Fruit fly (Drosophila melanogaster) whole organism, prepupa: ENCODE measurements around the gene Dpck.
A peak's percentile ranks its signal among the peaks of the same experiment; 100 is the strongest.

Experiments used
- Blimp-1 ChIP-seq: fragments of 200-800 bp; sonication (Bioruptor generic); optimal IDR thresholded peaks from 3 replicates; lab custom pipeline; 2017; ENCODE audit warnings: missing biosample characterization, missing genetic modification characterization, mild to moderate bottlenecking, moderate library complexity, missing genetic modification reagents
- CG10631 ChIP-seq: fragments of 200-800 bp; sonication (Bioruptor generic); optimal IDR thresholded peaks from 2 replicates; lab custom pipeline; 2016; ENCODE audit warnings: missing biosample characterization, missing genetic modification characterization
- CG10669 ChIP-seq: fragments of 200-800 bp; sonication (Bioruptor generic); optimal IDR thresholded peaks from 3 replicates; lab custom pipeline; 2018; ENCODE audit warnings: missing biosample characterization, mild to moderate bottlenecking, missing genetic modification characterization, moderate library complexity
- CG11762 ChIP-seq: fragments of 200-800 bp; sonication (Bioruptor generic); optimal IDR thresholded peaks from 3 replicates; lab custom pipeline; 2016; ENCODE audit warnings: missing biosample characterization, missing genetic modification characterization; ENCODE audit not compliant: insufficient read depth
- CG11902 ChIP-seq: fragments of 200-800 bp; sonication (Bioruptor generic); optimal IDR thresholded peaks from 3 replicates; lab custom pipeline; 2016; ENCODE audit warnings: missing biosample characterization, missing genetic modification characterization
- CG15336 ChIP-seq: fragments of 200-800 bp; sonication (Bioruptor generic); IDR thresholded peaks from 2 replicates; pipeline ENCODE4 v1.3.6; 2022; ENCODE audit warnings: missing biosample characterization, missing genetic modification characterization
- CG1621 ChIP-seq: fragments of 200-800 bp; sonication (Bioruptor generic); optimal IDR thresholded peaks from 3 replicates; lab custom pipeline; 2018; ENCODE audit warnings: missing biosample characterization, mild to moderate bottlenecking, missing genetic modification characterization
- CG3032 ChIP-seq: fragments of 200-800 bp; optimal IDR thresholded peaks from 2 replicates; lab custom pipeline; 2019; ENCODE audit warnings: missing biosample characterization, mild to moderate bottlenecking, missing genetic modification characterization, moderate library complexity
- CG31627 ChIP-seq: fragments of 200-800 bp; sonication (Bioruptor generic); optimal IDR thresholded peaks from 3 replicates; lab custom pipeline; 2016; ENCODE audit warnings: missing biosample characterization, missing genetic modification characterization
- CG32006 ChIP-seq: fragments of 200-800 bp; sonication (Bioruptor generic); optimal IDR thresholded peaks from 3 replicates; lab custom pipeline; 2017; ENCODE audit warnings: missing biosample characterization, mild to moderate bottlenecking, missing genetic modification characterization
- CG34406 ChIP-seq: fragments of 200-800 bp; sonication (Bioruptor generic); optimal IDR thresholded peaks from 3 replicates; lab custom pipeline; 2016; ENCODE audit warnings: missing biosample characterization, missing genetic modification characterization
- CG6163 ChIP-seq: fragments of 200-800 bp; sonication (Bioruptor generic); IDR thresholded peaks from 3 replicates; pipeline ENCODE4 v1.3.6; 2022; ENCODE audit warnings: missing biosample characterization, missing genetic modification characterization
- CG6276 ChIP-seq: fragments of 200-800 bp; sonication (Bioruptor generic); optimal IDR thresholded peaks from 2 replicates; lab custom pipeline; 2017; ENCODE audit warnings: missing biosample characterization, mild to moderate bottlenecking, missing genetic modification characterization
- CG6792 ChIP-seq: fragments of 200-800 bp; sonication (Bioruptor generic); optimal IDR thresholded peaks from 3 replicates; lab custom pipeline; 2016; ENCODE audit warnings: missing biosample characterization, missing genetic modification characterization
- CG6808 ChIP-seq: fragments of 200-800 bp; sonication (Bioruptor generic); optimal IDR thresholded peaks from 3 replicates; lab custom pipeline; 2017; ENCODE audit warnings: missing biosample characterization, missing genetic modification characterization, mild to moderate bottlenecking, moderate library complexity, missing genetic modification reagents
- CG7368 ChIP-seq: fragments of 200-800 bp; sonication (Bioruptor generic); optimal IDR thresholded peaks from 3 replicates; lab custom pipeline; 2016; ENCODE audit warnings: missing biosample characterization, missing genetic modification characterization
- CG8319 ChIP-seq: fragments of 200-800 bp; sonication (Bioruptor generic); optimal IDR thresholded peaks from 3 replicates; lab custom pipeline; 2016; ENCODE audit warnings: missing biosample characterization, missing genetic modification characterization
- CG8632 ChIP-seq: fragments of 200-800 bp; sonication (Bioruptor generic); optimal IDR thresholded peaks from 3 replicates; lab custom pipeline; 2016; ENCODE audit warnings: missing biosample characterization, missing genetic modification characterization
- CG9139 ChIP-seq: fragments of 200-800 bp; sonication (Bioruptor generic); optimal IDR thresholded peaks from 3 replicates; lab custom pipeline; 2017; ENCODE audit warnings: missing biosample characterization, mild to moderate bottlenecking, missing genetic modification characterization
- Eip75B ChIP-seq: fragments of 200-800 bp; sonication (Bioruptor generic); optimal IDR thresholded peaks from 3 replicates; lab custom pipeline; 2016; ENCODE audit warnings: missing biosample characterization, missing genetic modification characterization
- Eip78C ChIP-seq: fragments of 200-800 bp; sonication (Bioruptor generic); peaks from one replicate; lab custom pipeline; 2016; ENCODE audit warnings: missing biosample characterization, missing genetic modification characterization
- Eip93F ChIP-seq: fragments of 200-800 bp; sonication (Bioruptor generic); optimal IDR thresholded peaks from 2 replicates; lab custom pipeline; 2016; ENCODE audit warnings: missing biosample characterization, mild to moderate bottlenecking, missing genetic modification characterization
- Ets21C ChIP-seq: fragments of 200-800 bp; sonication (Bioruptor generic); optimal IDR thresholded peaks from 3 replicates; lab custom pipeline; 2016; ENCODE audit warnings: missing biosample characterization, missing genetic modification characterization
- Gug ChIP-seq: fragments of 200-800 bp; sonication (Bioruptor generic); IDR thresholded peaks from 2 replicates; pipeline ENCODE4 v1.3.6; 2022; ENCODE audit warnings: missing biosample characterization, missing genetic modification characterization
- Hr38 ChIP-seq: sonication (Bioruptor generic); optimal IDR thresholded peaks from 2 replicates; lab custom pipeline; 2016; ENCODE audit warnings: missing biosample characterization, missing genetic modification characterization
- Hr39 ChIP-seq: fragments of 200-800 bp; sonication (Bioruptor generic); optimal IDR thresholded peaks from 2 replicates; lab custom pipeline; 2016; ENCODE audit warnings: missing biosample characterization, missing genetic modification characterization
- Lpt ChIP-seq: fragments of 200-800 bp; sonication (Bioruptor generic); optimal IDR thresholded peaks from 3 replicates; lab custom pipeline; 2016; ENCODE audit warnings: missing biosample characterization, missing genetic modification characterization
- Met ChIP-seq: fragments of 200-800 bp; sonication (Bioruptor generic); optimal IDR thresholded peaks from 3 replicates; lab custom pipeline; 2016; ENCODE audit warnings: missing biosample characterization, missing genetic modification characterization
- OdsH ChIP-seq: fragments of 200-800 bp; sonication (Bioruptor generic); optimal IDR thresholded peaks from 3 replicates; lab custom pipeline; 2016; ENCODE audit warnings: missing biosample characterization, missing genetic modification characterization
- Sox102F ChIP-seq: fragments of 200-800 bp; sonication (Bioruptor generic); optimal IDR thresholded peaks from 2 replicates; lab custom pipeline; 2016; ENCODE audit warnings: missing biosample characterization, mild to moderate bottlenecking, missing genetic modification characterization
- Sox15 ChIP-seq: fragments of 200-800 bp; sonication (Bioruptor generic); optimal IDR thresholded peaks from 3 replicates; lab custom pipeline; 2016; ENCODE audit warnings: missing biosample characterization, missing genetic modification characterization
- achi ChIP-seq: fragments of 200-800 bp; sonication (Bioruptor generic); optimal IDR thresholded peaks from 3 replicates; lab custom pipeline; 2016; ENCODE audit warnings: missing biosample characterization, missing genetic modification characterization
- cyc ChIP-seq: fragments of 200-800 bp; sonication (Bioruptor generic); optimal IDR thresholded peaks from 3 replicates; lab custom pipeline; 2016; ENCODE audit warnings: missing biosample characterization, missing genetic modification characterization
- eg ChIP-seq: fragments of 200-800 bp; sonication (Bioruptor generic); IDR thresholded peaks from 3 replicates; pipeline ENCODE4 v1.3.6; 2022; ENCODE audit warnings: missing biosample characterization, missing genetic modification characterization
- fd59A ChIP-seq: fragments of 200-800 bp; sonication (Bioruptor generic); optimal IDR thresholded peaks from 2 replicates; lab custom pipeline; 2017; ENCODE audit warnings: missing biosample characterization, mild to moderate bottlenecking, missing genetic modification characterization, missing genetic modification reagents
- fd85E ChIP-seq: fragments of 200-800 bp; sonication (Bioruptor generic); optimal IDR thresholded peaks from 3 replicates; lab custom pipeline; 2016; ENCODE audit warnings: missing biosample characterization, missing genetic modification characterization
- fkh ChIP-seq: fragments of 200-800 bp; sonication (Bioruptor generic); optimal IDR thresholded peaks from 3 replicates; lab custom pipeline; 2017; ENCODE audit warnings: missing biosample characterization, mild to moderate bottlenecking, missing genetic modification characterization, moderate library complexity
- pdm3 ChIP-seq: fragments of 200-800 bp; sonication (Bioruptor generic); optimal IDR thresholded peaks from 3 replicates; lab custom pipeline; 2016; ENCODE audit warnings: missing biosample characterization, missing genetic modification characterization
- salr ChIP-seq, 2 experiments: fragments of 200-800 bp; sonication (Bioruptor generic); optimal IDR thresholded peaks; 3 replicates each; lab custom pipeline; 2016 to 2018; ENCODE audit warnings: missing biosample characterization in 2 of 2, missing genetic modification characterization in 2 of 2, mild to moderate bottlenecking in 1 of 2
- svp ChIP-seq: fragments of 200-800 bp; sonication (Bioruptor generic); peaks from one replicate; lab custom pipeline; 2016; ENCODE audit warnings: missing biosample characterization, missing genetic modification characterization
- topi ChIP-seq: fragments of 200-800 bp; sonication (Bioruptor generic); optimal IDR thresholded peaks from 3 replicates; lab custom pipeline; 2016; ENCODE audit warnings: missing biosample characterization, missing genetic modification characterization
- vri ChIP-seq: fragments of 200-800 bp; sonication (Bioruptor generic); optimal IDR thresholded peaks from 3 replicates; lab custom pipeline; 2016; ENCODE audit warnings: missing biosample characterization, mild to moderate bottlenecking, missing genetic modification characterization

The Dpck gene

DNA sequence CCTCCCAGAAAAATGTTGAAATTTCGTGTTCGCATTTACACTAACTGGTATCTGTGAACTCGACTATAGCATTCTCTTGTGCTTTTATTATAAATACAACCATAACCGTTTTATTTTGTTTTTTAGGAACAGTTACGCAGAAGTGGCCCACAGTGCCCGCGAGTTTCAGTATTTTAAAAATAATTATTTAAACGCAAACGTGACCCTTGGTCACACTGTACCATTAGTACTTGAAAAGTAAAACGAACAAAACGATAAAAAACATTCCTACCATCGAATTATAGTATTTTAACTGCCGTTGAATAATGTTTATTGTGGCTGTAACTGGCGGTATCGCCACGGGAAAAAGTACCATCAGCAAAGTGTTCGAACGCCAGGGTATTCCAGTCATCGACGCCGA, at the start of gene Dpck (continued):
- TF ChIP-seq CG11902: peak; percentile 3
- TF ChIP-seq fkh (GFP tag; lab: Kevin White, UChicago): no peak
- no peak for TF ChIP-seq CG11762
- TF ChIP-seq CG10631 (GFP tag; lab: Kevin White, UChicago): no peak
- peak; percentile 29 for TF ChIP-seq OdsH (GFP tag; lab: Kevin White, UChicago)
- TF ChIP-seq CG7368 (GFP tag; lab: Kevin White, UChicago): no peak
- TF ChIP-seq cyc: peak; percentile 19

DNA sequence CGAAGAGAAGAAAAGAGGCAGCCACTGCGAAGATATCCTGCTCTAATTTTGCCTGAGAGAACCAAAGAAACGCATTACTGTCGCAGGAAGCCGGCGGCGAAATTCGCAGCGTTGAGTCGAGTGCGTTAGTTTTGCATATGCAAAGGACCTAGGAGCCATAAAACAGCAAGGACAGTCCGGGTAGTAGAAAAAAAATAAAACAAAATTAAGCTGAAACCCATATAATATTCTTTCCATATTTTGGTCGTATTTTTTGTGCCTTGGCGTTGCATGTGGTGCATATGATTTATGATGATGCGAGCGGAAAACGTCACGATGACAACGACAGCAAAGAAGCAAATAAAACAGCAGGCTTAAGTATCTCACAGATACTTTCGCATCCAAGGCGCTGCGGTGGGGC, 48.3 kb upstream of the Dpck start:
- no peak for TF ChIP-seq CG3032 (tag; lab: Kevin White, UChicago)
- no peak for TF ChIP-seq Ets21C (GFP tag; lab: Kevin White, UChicago)
- no peak for TF ChIP-seq CG8632 (GFP tag; lab: Kevin White, UChicago)
- TF ChIP-seq Sox102F: no peak
- no peak for TF ChIP-seq Gug (GFP tag; lab: Robert Waterston, UW)
- no peak for TF ChIP-seq CG1621 (tag; lab: Kevin White, UChicago)
- TF ChIP-seq CG10631 (GFP tag; lab: Kevin White, UChicago): no peak
- no peak for TF ChIP-seq Lpt (GFP tag; lab: Kevin White, UChicago)
- no peak for TF ChIP-seq CG31627 (GFP tag; lab: Kevin White, UChicago)
- TF ChIP-seq CG8319: no peak
- TF ChIP-seq CG6792 (GFP tag; lab: Kevin White, UChicago): no peak
- no peak for TF ChIP-seq Hr39 (GFP tag; lab: Kevin White, UChicago)
- TF ChIP-seq svp: no peak
- no peak for TF ChIP-seq vri (GFP tag; lab: Kevin White, UChicago)
- TF ChIP-seq pdm3 (GFP tag; lab: Kevin White, UChicago): no peak
- TF ChIP-seq Sox15 (GFP tag; lab: Kevin White, UChicago): no peak
- TF ChIP-seq, all 60 proteins: peak for 0

DNA sequence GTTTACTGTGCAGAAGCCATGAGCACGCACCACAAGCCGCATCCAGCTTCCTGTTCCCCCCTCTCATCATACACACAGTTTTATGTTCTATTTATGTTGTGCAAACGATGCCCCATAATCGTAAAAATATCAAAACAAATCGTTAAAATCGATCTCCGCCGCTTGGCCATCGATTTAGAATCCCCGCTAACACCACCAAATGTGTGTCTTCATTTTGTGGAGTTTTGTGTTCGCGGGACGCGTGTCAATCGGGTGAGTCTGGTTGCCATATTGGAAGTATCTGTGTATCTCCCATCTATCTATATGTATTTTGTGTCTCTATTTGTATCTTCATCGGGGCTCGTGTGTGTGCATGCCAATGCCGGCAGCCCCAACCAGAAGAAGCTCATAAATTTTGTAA, 47.5 kb upstream of the Dpck start:
- TF ChIP-seq CG15336 (no peak), Sox102F (no peak), topi (no peak), Hr38 (GFP tag; lab: Kevin White, UChicago) (no peak)

DNA sequence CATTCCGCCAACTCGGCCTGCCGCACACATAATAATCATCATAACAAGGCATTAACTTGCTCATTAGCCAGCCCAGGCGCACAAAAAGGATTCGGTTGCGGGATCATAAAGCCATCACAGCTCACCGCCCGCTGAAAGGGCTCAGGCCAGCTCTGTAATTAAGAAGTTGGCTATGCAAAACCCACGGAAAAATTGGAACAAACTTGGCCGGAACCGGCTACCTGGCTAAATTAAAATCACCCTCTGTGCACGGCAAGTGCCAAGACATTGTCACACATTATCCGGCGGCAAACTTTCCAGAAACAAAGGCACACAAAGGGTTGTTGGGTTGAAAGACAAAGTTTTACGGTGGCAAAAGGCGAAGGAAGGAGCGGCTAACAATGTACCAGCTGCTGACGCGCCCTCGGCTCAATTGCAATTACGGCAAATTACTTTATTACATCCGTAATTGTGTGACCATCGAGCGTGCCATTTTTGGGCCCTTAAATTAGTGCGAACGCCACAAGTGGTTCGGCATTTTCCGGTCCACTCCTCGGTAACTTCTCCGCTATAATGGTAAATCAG, 46.2 kb upstream of the Dpck start:
- TF ChIP-seq CG9139 (GFP tag; lab: Kevin White, UChicago): no peak
- no peak for TF ChIP-seq pdm3 (GFP tag; lab: Kevin White, UChicago)
- no peak for TF ChIP-seq CG6792 (GFP tag; lab: Kevin White, UChicago)
- TF ChIP-seq CG6276 (GFP tag; lab: Kevin White, UChicago): no peak
- TF ChIP-seq salr (GFP tag; optimal IDR thresholded peaks at IDR 0.05; lab: Kevin White, UChicago): no peak
- TF ChIP-seq Sox102F: no peak
- TF ChIP-seq fd59A (GFP tag; lab: Kevin White, UChicago): no peak
- no peak for TF ChIP-seq Hr39 (GFP tag; lab: Kevin White, UChicago)
- TF ChIP-seq Lpt (GFP tag; lab: Kevin White, UChicago): no peak
- no peak for TF ChIP-seq CG31627 (GFP tag; lab: Kevin White, UChicago)
- no peak for TF ChIP-seq CG6163 (GFP tag; lab: Robert Waterston, UW)
- TF ChIP-seq CG6808 (GFP tag; lab: Kevin White, UChicago): no peak
- TF ChIP-seq topi: no peak
- no peak for TF ChIP-seq Met (GFP tag; lab: Kevin White, UChicago)

DNA sequence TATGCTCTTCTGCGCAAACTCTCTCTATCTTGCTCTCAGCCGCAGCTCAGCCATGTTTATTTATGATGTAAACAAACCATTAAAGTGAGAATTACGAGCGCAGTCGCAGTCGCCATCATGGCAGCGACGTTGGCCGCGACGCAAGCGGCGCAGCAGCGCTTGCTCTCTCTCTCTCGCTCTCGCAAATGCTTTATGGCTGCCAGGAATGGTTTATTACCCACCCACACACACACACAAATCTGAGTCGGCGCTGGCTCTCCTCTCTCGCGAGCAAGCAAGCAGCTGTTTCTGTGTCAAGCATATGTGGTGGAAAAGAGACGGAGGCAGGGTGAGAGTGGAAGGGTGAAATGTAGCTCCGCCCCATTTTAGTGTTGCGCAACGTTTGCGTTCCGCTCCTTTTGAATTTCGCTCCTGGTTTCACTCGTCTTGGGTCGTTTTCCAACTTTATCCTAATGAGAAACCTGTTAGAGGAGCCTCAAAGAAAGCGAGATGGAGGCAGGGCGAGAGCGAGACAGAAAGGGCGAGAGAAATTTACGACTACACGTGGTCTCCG, 44.7 kb upstream of the Dpck start:
- TF ChIP-seq topi (peak; percentile 21), CG10669 (no peak), CG34406 (GFP tag; lab: Kevin White, UChicago) (no peak), Eip78C (peak; percentile 72), Hr39 (GFP tag; lab: Kevin White, UChicago) (no peak), CG1621 (tag; lab: Kevin White, UChicago) (peak; percentile 19), cyc (peak; percentile 37), Sox15 (GFP tag; lab: Kevin White, UChicago) (no peak), fkh (GFP tag; lab: Kevin White, UChicago) (peak; percentile 88), Blimp-1 (GFP tag; lab: Kevin White, UChicago) (peak; percentile 24), eg (GFP tag; lab: Robert Waterston, UW) (no peak), CG9139 (GFP tag; lab: Kevin White, UChicago) (no peak), CG32006 (GFP tag; lab: Kevin White, UChicago) (no peak), Eip75B (GFP tag; lab: Kevin White, UChicago) (peak; percentile 51), OdsH (GFP tag; lab: Kevin White, UChicago) (peak; percentile 4), Eip93F (no peak), CG6808 (GFP tag; lab: Kevin White, UChicago) (peak; percentile 4), pdm3 (GFP tag; lab: Kevin White, UChicago) (peak; percentile 37), fd85E (GFP tag; lab: Kevin White, UChicago) (no peak), salr (GFP tag; optimal IDR thresholded peaks at IDR 0.05; lab: Kevin White, UChicago) (peak in 1 of 2 experiments; percentile 21), CG6792 (GFP tag; lab: Kevin White, UChicago) (peak; percentile 8), achi (GFP tag; lab: Kevin White, UChicago) (peak; percentile 25)
